Worm (Caenorhabditis elegans): ENCODE results near the gene F28A10.13.

DNA sequence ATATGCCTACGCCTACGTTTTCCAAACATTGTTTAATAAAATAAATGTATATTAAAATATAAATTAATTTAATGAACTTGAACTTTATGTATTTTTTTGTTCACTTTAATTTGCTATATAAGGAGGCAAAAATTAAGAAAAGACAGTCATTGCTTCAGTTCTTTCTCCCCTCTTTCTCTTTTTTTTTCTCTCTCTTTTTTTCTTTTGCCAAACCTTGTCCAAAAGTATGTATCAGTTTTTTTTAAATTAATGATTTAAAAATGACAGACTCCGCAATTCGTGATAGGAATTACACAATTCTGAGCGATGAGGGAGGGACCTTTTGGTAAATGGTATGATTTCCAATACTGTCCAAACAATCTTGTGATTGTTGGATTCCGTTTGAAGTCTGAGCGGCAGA is 45.6 kb upstream of the F28A10.13 start, which contains the start of gene F46F5.13:
- TF ChIP-seq mbf-1 (tag; optimal IDR thresholded peaks at IDR 0.05) (no peak), mdl-1 (tag; optimal IDR thresholded peaks at IDR 0.05) (no peak), lin-13 (GFP tag; optimal IDR thresholded peaks at IDR 0.05) (no peak), snpc-4 (tag; optimal IDR thresholded peaks at IDR 0.05) (no peak), nhr-77 (tag; optimal IDR thresholded peaks at IDR 0.05) (no peak), ceh-82 (tag; optimal IDR thresholded peaks at IDR 0.05) (no peak), nhr-237 (tag; optimal IDR thresholded peaks at IDR 0.05) (no peak), elt-1 (tag; optimal IDR thresholded peaks at IDR 0.05) (no peak), dmd-4 (tag; optimal IDR thresholded peaks at IDR 0.05) (no peak)

Data from whole organism, L2 larva.